Worm (Caenorhabditis elegans) whole organism, L3 larva: ENCODE data around the gene srx-113.

Experiments used
- R02D3.7 ChIP-seq: fragments of 150-350 bp; optimal IDR thresholded peaks from 2 replicates; lab custom pipeline; 2014; ENCODE audit warnings: missing biosample characterization, missing genetic modification characterization
- ZK546.5 ChIP-seq: sonication (generic microtip); optimal IDR thresholded peaks from 2 replicates; lab custom pipeline; 2017; ENCODE audit warnings: missing biosample characterization, missing genetic modification characterization
- ceh-16 ChIP-seq: sonication (generic microtip); optimal IDR thresholded peaks from 2 replicates; lab custom pipeline; 2017; ENCODE audit warnings: missing biosample characterization, missing genetic modification characterization
- ceh-28 ChIP-seq: fragments of 150-350 bp; optimal IDR thresholded peaks from 2 replicates; lab custom pipeline; 2014; ENCODE audit warnings: missing biosample characterization, missing genetic modification reagents, missing genetic modification characterization
- ceh-82 ChIP-seq: fragments of 150-350 bp; optimal IDR thresholded peaks from 2 replicates; lab custom pipeline; 2014; ENCODE audit warnings: missing biosample characterization, missing genetic modification characterization
- ceh-9 ChIP-seq: sonication (generic microtip); optimal IDR thresholded peaks from 2 replicates; lab custom pipeline; 2018; ENCODE audit warnings: missing biosample characterization, missing genetic modification characterization
- daf-12 ChIP-seq: fragments of 150-350 bp; optimal IDR thresholded peaks from 2 replicates; lab custom pipeline; 2014; ENCODE audit warnings: missing biosample characterization, missing genetic modification reagents, missing genetic modification characterization
- egl-27 ChIP-seq: sonication (generic microtip); optimal IDR thresholded peaks from 4 replicates; lab custom pipeline; 2017; ENCODE audit warnings: missing biosample characterization, missing genetic modification reagents, missing genetic modification characterization
- egl-5 ChIP-seq: fragments of 150-350 bp; optimal IDR thresholded peaks from 2 replicates; lab custom pipeline; 2017; ENCODE audit warnings: missing biosample characterization, missing genetic modification reagents, missing genetic modification characterization, inconsistent platforms
- elt-2 ChIP-seq: sonication (generic microtip); optimal IDR thresholded peaks from 2 replicates; lab custom pipeline; 2016; ENCODE audit warnings: missing genetic modification reagents, mild to moderate bottlenecking, missing genetic modification characterization, missing compliant biosample characterization
- elt-3 ChIP-seq, 3 experiments: fragments of 150-350 bp in 1 of 3; sonication (generic microtip) in 2 of 3; optimal IDR thresholded peaks; 2 replicates in 2 of 3; 4 replicates in 1 of 3; lab custom pipeline; 2014 to 2017; ENCODE audit warnings: missing biosample characterization in 3 of 3, missing genetic modification characterization in 3 of 3
- eor-1 ChIP-seq, 2 experiments: fragments of 150-350 bp; optimal IDR thresholded peaks; 2 replicates each; lab custom pipeline; 2014 to 2018; ENCODE audit warnings: missing biosample characterization in 2 of 2, missing genetic modification characterization in 2 of 2
- fkh-10 ChIP-seq: sonication (generic microtip); optimal IDR thresholded peaks from 2 replicates; lab custom pipeline; 2017; ENCODE audit warnings: missing biosample characterization, missing genetic modification reagents, missing genetic modification characterization
- hmg-11 ChIP-seq: sonication (generic microtip); optimal IDR thresholded peaks from 2 replicates; lab custom pipeline; 2016; ENCODE audit warnings: missing genetic modification characterization, missing compliant biosample characterization
- jun-1 ChIP-seq: fragments of 150-350 bp; optimal IDR thresholded peaks from 2 replicates; lab custom pipeline; 2014; ENCODE audit warnings: missing biosample characterization, missing genetic modification reagents, missing genetic modification characterization
- lin-15B ChIP-seq: fragments of 150-350 bp; optimal IDR thresholded peaks from 2 replicates; lab custom pipeline; 2014; ENCODE audit warnings: missing biosample characterization, missing genetic modification characterization
- lin-39 ChIP-seq: fragments of 150-350 bp; optimal IDR thresholded peaks from 2 replicates; lab custom pipeline; 2018; ENCODE audit warnings: missing biosample characterization, missing genetic modification reagents, missing genetic modification characterization
- lsy-12 ChIP-seq: sonication (generic microtip); optimal IDR thresholded peaks from 2 replicates; lab custom pipeline; 2016; ENCODE audit warnings: mild to moderate bottlenecking, missing genetic modification characterization, missing compliant biosample characterization
- mdl-1 ChIP-seq: fragments of 150-350 bp; optimal IDR thresholded peaks from 2 replicates; lab custom pipeline; 2014; ENCODE audit warnings: missing biosample characterization, missing genetic modification characterization
- nfya-1 ChIP-seq: sonication (generic microtip); optimal IDR thresholded peaks from 2 replicates; lab custom pipeline; 2017; ENCODE audit warnings: missing genetic modification characterization, mild to moderate bottlenecking, missing compliant biosample characterization, antibody characterized with exemption, moderate library complexity; ENCODE audit not compliant: insufficient read depth
- nhr-12 ChIP-seq: fragments of 150-350 bp; optimal IDR thresholded peaks from 2 replicates; lab custom pipeline; 2014; ENCODE audit warnings: missing biosample characterization, missing genetic modification characterization
- nhr-23 ChIP-seq: fragments of 150-350 bp; optimal IDR thresholded peaks from 2 replicates; lab custom pipeline; 2014; ENCODE audit warnings: missing biosample characterization, missing genetic modification reagents, missing genetic modification characterization
- nhr-237 ChIP-seq: fragments of 150-350 bp; optimal IDR thresholded peaks from 2 replicates; lab custom pipeline; 2014; ENCODE audit warnings: missing biosample characterization, missing genetic modification characterization
- nhr-76 ChIP-seq: fragments of 150-350 bp; sonication (generic microtip); optimal IDR thresholded peaks from 5 replicates; lab custom pipeline; 2014; ENCODE audit warnings: missing biosample characterization, missing genetic modification characterization
- nhr-77 ChIP-seq: fragments of 150-350 bp; optimal IDR thresholded peaks from 2 replicates; lab custom pipeline; 2014; ENCODE audit warnings: missing biosample characterization, missing genetic modification characterization
- pha-4 ChIP-seq: fragments of 150-350 bp; optimal IDR thresholded peaks from 2 replicates; lab custom pipeline; 2014; ENCODE audit warnings: missing biosample characterization, missing genetic modification reagents, missing genetic modification characterization
- pqm-1 ChIP-seq: fragments of 150-350 bp; optimal IDR thresholded peaks from 2 replicates; lab custom pipeline; 2017; ENCODE audit warnings: missing biosample characterization, missing genetic modification characterization, inconsistent platforms
- sea-2 ChIP-seq: fragments of 150-350 bp; sonication (generic microtip); optimal IDR thresholded peaks from 4 replicates; lab custom pipeline; 2014; ENCODE audit warnings: missing biosample characterization, missing genetic modification reagents, missing genetic modification characterization
- tbx-2 ChIP-seq: sonication (generic microtip); optimal IDR thresholded peaks from 2 replicates; lab custom pipeline; 2016; ENCODE audit warnings: mild to moderate bottlenecking, missing genetic modification characterization, missing compliant biosample characterization
- unc-39 ChIP-seq: sonication (generic microtip); optimal IDR thresholded peaks from 4 replicates; lab custom pipeline; 2017; ENCODE audit warnings: missing biosample characterization, missing genetic modification characterization
- unc-62 ChIP-seq: fragments of 150-350 bp; sonication (generic microtip); optimal IDR thresholded peaks from 4 replicates; lab custom pipeline; 2014; ENCODE audit warnings: missing biosample characterization, missing genetic modification reagents, missing genetic modification characterization
- zag-1 ChIP-seq: fragments of 150-350 bp; optimal IDR thresholded peaks from 2 replicates; lab custom pipeline; 2014; ENCODE audit warnings: missing biosample characterization, missing genetic modification characterization
- ztf-11 ChIP-seq: fragments of 150-350 bp; optimal IDR thresholded peaks from 2 replicates; lab custom pipeline; 2014; ENCODE audit warnings: missing biosample characterization, missing genetic modification characterization
- ztf-4 ChIP-seq: fragments of 150-350 bp; optimal IDR thresholded peaks from 2 replicates; lab custom pipeline; 2014; ENCODE audit warnings: missing biosample characterization, missing genetic modification characterization

srx-113 gene

DNA sequence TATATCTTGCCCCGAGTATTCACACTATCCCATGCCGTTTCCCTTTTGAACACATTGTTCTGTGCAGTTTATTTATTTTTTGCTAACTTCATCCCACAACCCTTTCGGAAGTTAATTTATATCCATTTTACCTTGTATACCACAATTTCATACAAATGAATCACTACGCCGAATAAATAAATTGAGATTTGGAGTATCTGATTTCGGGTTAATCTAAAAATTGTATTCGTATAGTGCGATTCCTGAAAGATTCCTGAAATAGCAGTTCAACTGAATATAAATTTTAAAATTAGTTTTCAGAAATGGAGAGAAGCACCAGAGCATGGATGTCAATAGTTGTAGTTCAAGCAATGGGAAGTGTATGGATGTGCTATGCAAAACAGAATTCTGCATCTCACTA is 24.8 kb downstream of the srx-113 start, which contains the start of gene erg-28:
erg-28 (plus strand) TSS at position 301 of the 400 bp plus-strand sequence.
- TF ChIP-seq unc-62 (GFP tag; lab: Kevin White, UChicago) (no peak), tbx-2 (tag; lab: Kevin White, UChicago) (no peak), nfya-1 (tag; lab: Kevin White, UChicago) (no peak), nhr-76 (tag; lab: Kevin White, UChicago) (no peak), ztf-11 (tag; lab: Kevin White, UChicago) (no peak), ceh-82 (no peak), mdl-1 (no peak), nhr-12 (tag; lab: Kevin White, UChicago) (no peak), ZK546.5 (no peak), pqm-1 (no peak), sea-2 (no peak), elt-3 (tag; optimal IDR thresholded peaks at IDR 0.05; lab: Kevin White, UChicago) (no peak), R02D3.7 (tag; lab: Kevin White, UChicago) (no peak), ceh-16 (tag; lab: Kevin White, UChicago) (no peak), unc-39 (tag; lab: Kevin White, UChicago) (no peak)

DNA sequence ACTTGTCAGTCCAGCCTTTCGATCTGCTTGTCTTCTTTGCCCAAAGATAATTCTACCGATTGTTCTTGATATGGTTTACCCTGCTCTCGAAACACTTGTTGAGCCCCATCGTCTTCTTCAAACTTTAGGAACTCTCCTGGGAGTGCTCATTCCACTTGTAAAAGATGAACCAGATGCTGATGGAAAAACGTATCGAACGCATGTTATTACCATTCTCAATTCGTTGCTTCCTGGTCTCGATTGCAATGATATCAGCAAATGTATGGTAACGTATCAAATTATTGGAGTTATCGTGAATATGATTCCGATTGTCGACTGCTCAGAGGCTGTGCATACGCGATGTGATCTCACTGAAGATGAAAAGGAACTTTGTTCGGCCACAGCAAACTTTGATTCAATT is 30.1 kb downstream of the srx-113 start:
- TF ChIP-seq egl-27 (tag; lab: Kevin White, UChicago): no peak
- no peak for TF ChIP-seq zag-1
- TF ChIP-seq tbx-2 (tag; lab: Kevin White, UChicago): no peak
- TF ChIP-seq eor-1 (tag; optimal IDR thresholded peaks at IDR 0.05; lab: Kevin White, UChicago): no peak
- TF ChIP-seq nhr-237 (tag; lab: Kevin White, UChicago): no peak
- TF ChIP-seq ceh-28 (tag; lab: Kevin White, UChicago): no peak
- TF ChIP-seq egl-5 (tag; lab: Kevin White, UChicago): no peak
- no peak for TF ChIP-seq daf-12 (tag; lab: Kevin White, UChicago)

DNA sequence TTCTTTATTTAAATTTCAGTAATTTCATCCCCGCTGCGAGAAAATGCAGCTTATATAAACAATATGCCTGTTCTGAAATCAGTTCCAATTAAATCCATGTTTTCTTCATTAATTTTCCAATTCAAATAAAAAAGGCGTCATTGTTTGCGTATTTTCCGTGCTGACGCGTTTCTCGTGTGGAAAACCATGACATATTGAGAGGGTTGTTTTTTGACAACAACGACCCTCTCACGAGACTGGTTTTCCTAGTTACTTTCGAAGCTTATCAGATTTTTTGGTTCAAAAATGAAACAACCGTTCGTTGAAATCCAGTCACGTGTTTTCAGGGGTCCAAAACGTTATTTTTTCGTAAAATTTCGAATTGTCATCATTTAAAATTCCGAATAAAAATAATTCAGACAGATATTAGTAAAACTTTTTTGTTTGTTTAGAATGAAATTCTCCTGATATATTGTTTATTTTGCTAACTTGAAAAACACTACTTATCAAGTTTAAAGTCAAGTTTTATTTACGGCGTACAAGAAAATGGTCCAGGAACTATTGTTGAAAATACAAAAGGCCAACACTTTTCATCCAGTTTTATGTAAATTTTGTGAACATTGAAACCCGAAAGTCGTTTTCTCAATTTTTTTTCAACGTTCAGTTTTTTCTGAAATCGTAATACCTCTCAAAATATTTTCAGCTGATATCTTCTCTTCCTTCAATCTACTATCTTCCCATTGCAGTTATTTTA is 32.3 kb downstream of the srx-113 start, which contains the start of gene C14C10.5:
C14C10.5 (plus strand) TSS at position 683 of the 733 bp plus-strand sequence.
- TF ChIP-seq R02D3.7 (tag; lab: Kevin White, UChicago) (no peak), nhr-237 (tag; lab: Kevin White, UChicago) (no peak), fkh-10 (GFP tag; lab: Kevin White, UChicago) (no peak), ztf-4 (tag; lab: Kevin White, UChicago) (no peak), lsy-12 (tag; lab: Kevin White, UChicago) (no peak), ceh-82 (no peak), hmg-11 (tag; lab: Kevin White, UChicago) (peak; percentile 27), nhr-23 (tag; lab: Kevin White, UChicago) (no peak), elt-2 (tag; lab: Kevin White, UChicago) (peak; percentile 16), eor-1 (tag; optimal IDR thresholded peaks at IDR 0.05; lab: Kevin White, UChicago) (no peak), ceh-9 (tag; lab: Kevin White, UChicago) (no peak), pha-4 (tag; lab: Kevin White, UChicago) (peak; percentile 55), zag-1 (no peak), jun-1 (tag; lab: Kevin White, UChicago) (no peak), lin-15B (tag; lab: Kevin White, UChicago) (no peak), pqm-1 (no peak)

ce11 chrV:12599110-12599509 is 32.8 kb downstream of the srx-113 start, which contains the start of the genes C14C10.10 and ril-2:
Gene C14C10.10 (minus strand): TSS chrV:12599128.
Gene ril-2 (minus strand): TSS chrV:12599157.
- TF ChIP-seq lin-39 (tag; lab: Kevin White, UChicago) (no peak), ZK546.5 (no peak), nhr-77 (tag; lab: Kevin White, UChicago) (no peak), unc-39 (tag; lab: Kevin White, UChicago) (no peak), nfya-1 (tag; lab: Kevin White, UChicago) (peak; percentile 34)
